Fruit fly (Drosophila melanogaster): Measurements from ENCODE around the gene DopEcR.

DNA sequence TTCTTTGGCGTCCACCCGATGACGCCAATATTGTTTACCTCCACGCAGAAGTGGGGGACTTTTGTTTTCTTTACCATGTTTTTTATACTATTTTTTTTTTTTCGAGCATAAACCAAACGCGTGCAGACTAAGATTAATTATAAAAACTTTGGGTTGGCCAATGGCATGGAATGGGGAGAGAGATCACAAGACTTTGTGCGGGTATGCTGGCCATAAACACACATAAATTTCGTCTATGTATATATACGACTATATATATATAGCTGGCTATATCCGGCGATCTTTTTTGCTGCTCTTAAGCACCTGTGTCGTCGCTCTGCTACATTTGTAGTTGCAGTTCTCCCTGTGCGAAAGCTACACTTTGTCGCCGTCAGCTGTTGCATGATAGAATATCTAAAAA is 31.8 kb upstream of the DopEcR start:
- TF ChIP-seq usp (GFP tag; optimal IDR thresholded peaks at IDR 0.05) (no peak), Dll (optimal IDR thresholded peaks at IDR 0.05) (no peak), psq (optimal IDR thresholded peaks at IDR 0.05) (no peak), CG8478 (optimal IDR thresholded peaks at IDR 0.05) (no peak), pan (optimal IDR thresholded peaks at IDR 0.05) (no peak), EcR (GFP tag; optimal IDR thresholded peaks at IDR 0.05) (no peak)
